Worm (Caenorhabditis elegans): ENCODE results near the gene lon-8.

DNA sequence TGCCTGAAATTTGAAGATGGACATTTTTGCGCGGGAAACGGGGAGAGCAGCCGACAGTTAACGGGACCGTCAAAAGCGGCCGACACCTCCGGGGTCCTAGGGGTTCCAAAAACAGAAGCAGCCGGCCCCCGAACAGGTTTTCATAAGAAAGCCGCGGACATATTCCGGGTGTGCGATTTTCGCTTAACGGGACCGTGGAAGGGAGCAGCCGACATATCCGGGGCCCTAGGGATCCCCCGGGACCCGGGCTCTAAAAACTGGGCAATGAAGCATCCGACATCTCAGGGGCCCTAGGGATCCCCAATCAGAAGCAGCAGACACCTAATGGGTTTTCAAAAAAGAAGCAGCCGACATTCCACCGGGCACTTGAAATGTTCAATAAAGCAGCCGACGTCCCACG, 38.7 kb downstream of the lon-8 start:
- TF ChIP-seq unc-62 (GFP tag; optimal IDR thresholded peaks at IDR 0.05) (no peak), snpc-4 (tag; optimal IDR thresholded peaks at IDR 0.05) (no peak), F13H6.1 (tag; optimal IDR thresholded peaks at IDR 0.05) (no peak), egl-27 (tag; optimal IDR thresholded peaks at IDR 0.05) (no peak), nhr-11 (tag; optimal IDR thresholded peaks at IDR 0.05) (no peak), ZK546.5 (tag; optimal IDR thresholded peaks at IDR 0.05) (no peak), elt-3 (tag; optimal IDR thresholded peaks at IDR 0.05) (no peak), ztf-11 (tag; optimal IDR thresholded peaks at IDR 0.05) (no peak), nhr-25 (tag; optimal IDR thresholded peaks at IDR 0.05) (no peak), lin-13 (GFP tag; optimal IDR thresholded peaks at IDR 0.05) (no peak), ama-1 (optimal IDR thresholded peaks at IDR 0.05) (no peak)

Measured in whole organism, L2 larva.